Worm (Caenorhabditis elegans) whole organism, L4/young adult: ENCODE measurements around the gene R10E4.6.

ENCODE experiments used
- W03F9.2 ChIP-seq: fragments of 150-350 bp; optimal IDR thresholded peaks from 2 replicates; lab custom pipeline; 2014; ENCODE audit warnings: missing biosample characterization, missing genetic modification characterization
- dao-5 ChIP-seq: sonication (generic microtip); optimal IDR thresholded peaks from 2 replicates; lab custom pipeline; 2016; ENCODE audit warnings: missing genotype, missing genetic modification characterization, moderate library complexity, missing compliant biosample characterization
- him-1 ChIP-seq: sonication (generic microtip); optimal IDR thresholded peaks from 2 replicates; lab custom pipeline; 2016; ENCODE audit warnings: missing genotype, missing genetic modification reagents, missing genetic modification characterization, missing compliant biosample characterization

- TF ChIP-seq him-1 = no peak
- TF ChIP-seq dao-5 = no peak
- no peak for TF ChIP-seq W03F9.2 (tag; lab: Kevin White, UChicago)
Observed at ce11 chrIII:4277762-4278161, 15.4 kb upstream of the R10E4.6 start.
